Worm (Caenorhabditis elegans) whole organism, young adult: Measurements from ENCODE around the gene C18G1.8.

Experiments used
- B0261.1 ChIP-seq: sonication (generic microtip); optimal IDR thresholded peaks from 2 replicates; lab custom pipeline; 2016; ENCODE audit warnings: mild to moderate bottlenecking, missing genetic modification characterization, moderate library complexity, missing compliant biosample characterization
- D2030.7 ChIP-seq: fragments of 200-800 bp; sonication (Bioruptor generic); IDR thresholded peaks from 2 replicates; pipeline ENCODE4 v1.3.6; 2022; ENCODE audit warnings: missing genetic modification reagents, missing genetic modification characterization, missing compliant biosample characterization
- F10E7.11 ChIP-seq: sonication (generic microtip); optimal IDR thresholded peaks from 2 replicates; lab custom pipeline; 2017; ENCODE audit warnings: mild to moderate bottlenecking, missing genetic modification characterization, moderate library complexity, missing compliant biosample characterization
- F22D6.2 ChIP-seq: sonication (generic microtip); optimal IDR thresholded peaks from 2 replicates; lab custom pipeline; 2016; ENCODE audit warnings: mild to moderate bottlenecking, missing genetic modification characterization, missing compliant biosample characterization
- F23B12.7 ChIP-seq: sonication (generic microtip); optimal IDR thresholded peaks from 2 replicates; lab custom pipeline; 2017; ENCODE audit warnings: missing genetic modification characterization, mild to moderate bottlenecking, missing compliant biosample characterization, antibody characterized with exemption, moderate library complexity; ENCODE audit not compliant: insufficient read depth
- F33H1.4 ChIP-seq: fragments of 200-800 bp; sonication (Bioruptor generic); IDR thresholded peaks from 2 replicates; pipeline ENCODE4 v1.3.6; 2022; ENCODE audit warnings: missing genetic modification reagents, missing genetic modification characterization, missing compliant biosample characterization
- F39B2.1 ChIP-seq: fragments of 200-800 bp; sonication (Bioruptor generic); IDR thresholded peaks from 2 replicates; pipeline ENCODE4 v1.3.6; 2022; ENCODE audit warnings: missing genetic modification reagents, missing genetic modification characterization, missing compliant biosample characterization
- F49E8.2 ChIP-seq: sonication (generic microtip); optimal IDR thresholded peaks from 3 replicates; lab custom pipeline; 2017; ENCODE audit warnings: missing genetic modification characterization, mild to moderate bottlenecking, missing compliant biosample characterization, antibody characterized with exemption, moderate library complexity; ENCODE audit not compliant: insufficient read depth
- K12H6.12 ChIP-seq: fragments of 200-800 bp; sonication (Bioruptor generic); optimal IDR thresholded peaks from 2 replicates; lab custom pipeline; 2018; ENCODE audit warnings: mild to moderate bottlenecking, missing genetic modification characterization, missing compliant biosample characterization
- Y53F4B.3 ChIP-seq: fragments of 200-800 bp; sonication (Bioruptor generic); IDR thresholded peaks from 2 replicates; pipeline ENCODE4 v1.3.6; 2022; ENCODE audit warnings: missing genetic modification reagents, missing genetic modification characterization, missing compliant biosample characterization
- Y56A3A.18 ChIP-seq: fragments of 200-800 bp; sonication (Bioruptor generic); IDR thresholded peaks from 2 replicates; pipeline ENCODE4 v1.3.6; 2022; ENCODE audit warnings: missing genetic modification reagents, missing genetic modification characterization, missing compliant biosample characterization
- Y95B8A.8 ChIP-seq: fragments of 200-800 bp; sonication (Bioruptor generic); IDR thresholded peaks from 2 replicates; pipeline ENCODE4 v1.3.6; 2022; ENCODE audit warnings: missing genetic modification reagents, missing genetic modification characterization, missing compliant biosample characterization
- ZK185.1 ChIP-seq: sonication (generic microtip); optimal IDR thresholded peaks from 2 replicates; lab custom pipeline; 2016; ENCODE audit warnings: mild to moderate bottlenecking, missing genetic modification characterization, missing compliant biosample characterization; ENCODE audit not compliant: poor library complexity, severe bottlenecking
- ama-1 ChIP-seq, 3 experiments: fragments of 150-350 bp in 1 of 3; sonication (generic microtip) in 2 of 3; optimal IDR thresholded peaks; 2 replicates each; lab custom pipeline; 2014 to 2018; ENCODE audit warnings: missing biosample characterization in 2 of 3, missing genetic modification characterization in 2 of 3, missing genetic modification reagents in 2 of 3
- atf-7 ChIP-seq: sonication (generic microtip); optimal IDR thresholded peaks from 2 replicates; lab custom pipeline; 2017; ENCODE audit warnings: mild to moderate bottlenecking, missing genetic modification characterization, missing compliant biosample characterization
- athp-1 ChIP-seq: sonication (generic microtip); optimal IDR thresholded peaks from 2 replicates; lab custom pipeline; 2017; ENCODE audit warnings: mild to moderate bottlenecking, missing genetic modification characterization, missing compliant biosample characterization
- attf-5 ChIP-seq: fragments of 200-800 bp; sonication (Bioruptor generic); optimal IDR thresholded peaks from 2 replicates; lab custom pipeline; 2018; ENCODE audit warnings: mild to moderate bottlenecking, missing genetic modification characterization, missing compliant biosample characterization
- attf-6 ChIP-seq: fragments of 200-800 bp; sonication (Bioruptor generic); IDR thresholded peaks from 2 replicates; pipeline ENCODE4 v1.3.6; 2022; ENCODE audit warnings: missing genetic modification reagents, missing genetic modification characterization, missing compliant biosample characterization
- ceh-40 ChIP-seq: fragments of 200-800 bp; sonication (Bioruptor generic); IDR thresholded peaks from 2 replicates; pipeline ENCODE4 v1.3.6; 2022; ENCODE audit warnings: missing genetic modification characterization, missing compliant biosample characterization
- ceh-79 ChIP-seq: sonication (generic microtip); optimal IDR thresholded peaks from 2 replicates; lab custom pipeline; 2017; ENCODE audit warnings: mild to moderate bottlenecking, missing genetic modification characterization, missing compliant biosample characterization
- ceh-91 ChIP-seq: fragments of 200-800 bp; sonication (Bioruptor generic); IDR thresholded peaks from 2 replicates; pipeline ENCODE4 v1.3.6; 2022; ENCODE audit warnings: missing genetic modification reagents, missing genetic modification characterization, missing compliant biosample characterization
- egrh-3 ChIP-seq: fragments of 200-800 bp; sonication (Bioruptor generic); IDR thresholded peaks from 2 replicates; pipeline ENCODE4 v1.3.6; 2022; ENCODE audit warnings: missing genetic modification reagents, missing genetic modification characterization, missing compliant biosample characterization
- ekl-4 ChIP-seq: fragments of 200-800 bp; sonication (Bioruptor generic); IDR thresholded peaks from 2 replicates; pipeline ENCODE4 v1.3.6; 2022; ENCODE audit warnings: missing genetic modification reagents, missing genetic modification characterization, missing compliant biosample characterization
- fkh-3 ChIP-seq: sonication (generic microtip); optimal IDR thresholded peaks from 2 replicates; lab custom pipeline; 2016; ENCODE audit warnings: mild to moderate bottlenecking, missing genetic modification characterization, missing compliant biosample characterization
- hlh-26 ChIP-seq: fragments of 200-800 bp; sonication (Bioruptor generic); conservative IDR thresholded peaks from 2 replicates; pipeline ENCODE4 v1.3.6; 2022; ENCODE audit warnings: missing genetic modification reagents, missing genetic modification characterization, missing compliant biosample characterization
- hsf-1 ChIP-seq: fragments of 200-800 bp; sonication (Bioruptor generic); IDR thresholded peaks from 2 replicates; pipeline ENCODE4 v1.3.6; 2022; ENCODE audit warnings: missing genetic modification reagents, missing genetic modification characterization, missing compliant biosample characterization
- let-526 ChIP-seq: fragments of 200-800 bp; sonication (Bioruptor generic); IDR thresholded peaks from 2 replicates; pipeline ENCODE4 v1.3.6; 2022; ENCODE audit warnings: missing genetic modification reagents, missing genetic modification characterization, missing compliant biosample characterization
- let-607 ChIP-seq, 2 experiments: fragments of 200-800 bp in 1 of 2; sonication (Bioruptor generic) in 1 of 2; sonication (generic microtip) in 1 of 2; optimal IDR thresholded peaks; 2 replicates each; lab custom pipeline; 2016 to 2018; ENCODE audit warnings: mild to moderate bottlenecking in 2 of 2, missing compliant biosample characterization in 2 of 2, missing genetic modification characterization in 2 of 2, moderate library complexity in 2 of 2, missing genotype in 1 of 2
- lin-35 ChIP-seq, 3 experiments: fragments of 150-350 bp in 2 of 3; sonication (generic microtip) in 1 of 3; optimal IDR thresholded peaks; 2 replicates each; lab custom pipeline; 2014 to 2018; ENCODE audit warnings: missing biosample characterization in 3 of 3, missing genetic modification characterization in 3 of 3, missing genetic modification reagents in 3 of 3
- lir-1 ChIP-seq: fragments of 200-800 bp; sonication (Bioruptor generic); conservative IDR thresholded peaks from 2 replicates; pipeline ENCODE4 v1.3.6; 2022; ENCODE audit warnings: missing genetic modification reagents, missing genetic modification characterization, missing compliant biosample characterization
- madf-10 ChIP-seq: sonication (generic microtip); optimal IDR thresholded peaks from 2 replicates; lab custom pipeline; 2016; ENCODE audit warnings: mild to moderate bottlenecking, missing genetic modification characterization, missing compliant biosample characterization
- mcd-1 ChIP-seq: fragments of 200-800 bp; sonication (Bioruptor generic); IDR thresholded peaks from 2 replicates; pipeline ENCODE4 v1.3.6; 2022; ENCODE audit warnings: missing genetic modification reagents, missing genetic modification characterization, missing compliant biosample characterization
- mel-28 ChIP-seq: sonication (generic microtip); optimal IDR thresholded peaks from 2 replicates; lab custom pipeline; 2016; ENCODE audit warnings: borderline replicate concordance, mild to moderate bottlenecking, missing genetic modification characterization, missing compliant biosample characterization
- mes-4 ChIP-seq: sonication (generic microtip); optimal IDR thresholded peaks from 2 replicates; lab custom pipeline; 2016; ENCODE audit warnings: missing genotype, missing genetic modification characterization, missing compliant biosample characterization
- nfya-2 ChIP-seq: fragments of 200-800 bp; sonication (Bioruptor generic); IDR thresholded peaks from 2 replicates; pipeline ENCODE4 v1.3.6; 2022; ENCODE audit warnings: missing genetic modification reagents, missing genetic modification characterization, missing compliant biosample characterization
- pbrm-1 ChIP-seq: fragments of 200-800 bp; sonication (Bioruptor generic); IDR thresholded peaks from 2 replicates; pipeline ENCODE4 v1.3.6; 2022; ENCODE audit warnings: missing genetic modification reagents, missing genetic modification characterization, missing compliant biosample characterization
- rec-8 ChIP-seq, 2 experiments: sonication (generic microtip); optimal IDR thresholded peaks; 2 replicates each; lab custom pipeline; 2016; ENCODE audit warnings: mild to moderate bottlenecking in 2 of 2, missing genetic modification characterization in 2 of 2, missing genetic modification reagents in 2 of 2, missing genotype in 2 of 2, missing biosample characterization in 1 of 2, missing compliant biosample characterization in 1 of 2, moderate library complexity in 1 of 2
- repo-1 ChIP-seq: sonication (generic microtip); optimal IDR thresholded peaks from 2 replicates; lab custom pipeline; 2017; ENCODE audit warnings: mild to moderate bottlenecking, missing genetic modification characterization, missing compliant biosample characterization
- snpc-1.3 ChIP-seq: sonication (generic microtip); optimal IDR thresholded peaks from 2 replicates; lab custom pipeline; 2017; ENCODE audit warnings: missing genetic modification characterization, mild to moderate bottlenecking, missing compliant biosample characterization, antibody characterized with exemption, moderate library complexity, missing genotype, missing genetic modification reagents; ENCODE audit not compliant: insufficient read depth
- unc-62 ChIP-seq: fragments of 150-350 bp; optimal IDR thresholded peaks from 2 replicates; lab custom pipeline; 2014; ENCODE audit warnings: missing biosample characterization, missing genetic modification reagents, missing genetic modification characterization
- zim-3 ChIP-seq: sonication (generic microtip); optimal IDR thresholded peaks from 2 replicates; lab custom pipeline; 2017; ENCODE audit warnings: mild to moderate bottlenecking, missing genetic modification characterization, moderate library complexity, missing compliant biosample characterization
- ztf-25 ChIP-seq: fragments of 200-800 bp; sonication (Bioruptor generic); IDR thresholded peaks from 2 replicates; pipeline ENCODE4 v1.3.6; 2022; ENCODE audit warnings: missing genetic modification reagents, missing genetic modification characterization, missing compliant biosample characterization
- ztf-28 ChIP-seq: fragments of 200-800 bp; sonication (Bioruptor generic); IDR thresholded peaks from 2 replicates; pipeline ENCODE4 v1.3.6; 2022; ENCODE audit warnings: missing genetic modification reagents, missing genetic modification characterization, missing compliant biosample characterization

C18G1.8 gene

ce11 chrV:4787836-4788235 is 21.4 kb upstream of the C18G1.8 start:
- TF ChIP-seq Y95B8A.8 (GFP tag; lab: Robert Waterston, UW), result no peak
- no peak for TF ChIP-seq F49E8.2 (tag; lab: Kevin White, UChicago)
- TF ChIP-seq atf-7 (tag; lab: Kevin White, UChicago), result no peak
- TF ChIP-seq hsf-1 (GFP tag; lab: Robert Waterston, UW), result no peak
- no peak for TF ChIP-seq fkh-3 (tag; lab: Kevin White, UChicago)
- no peak for TF ChIP-seq athp-1 (tag; lab: Kevin White, UChicago)
- no peak for TF ChIP-seq F22D6.2 (tag; lab: Kevin White, UChicago)
- TF ChIP-seq zim-3 (tag; lab: Kevin White, UChicago), result no peak
- no peak for TF ChIP-seq ekl-4 (GFP tag; lab: Robert Waterston, UW)
- TF ChIP-seq Y53F4B.3 (GFP tag; lab: Robert Waterston, UW), result no peak
- no peak for TF ChIP-seq repo-1
- no peak for TF ChIP-seq D2030.7 (GFP tag; lab: Robert Waterston, UW)
- TF ChIP-seq ztf-25 (GFP tag; lab: Robert Waterston, UW), result no peak
- TF ChIP-seq egrh-3, result no peak
- TF ChIP-seq snpc-1.3, result no peak
- TF ChIP-seq, all 124 proteins: peak for 0

- TF ChIP-seq F23B12.7 (tag; lab: Kevin White, UChicago) (no peak), mes-4 (tag; lab: Kevin White, UChicago) (no peak), ceh-91 (no peak), athp-1 (tag; lab: Kevin White, UChicago) (no peak), snpc-1.3 (no peak), F33H1.4 (no peak), ztf-28 (GFP tag; lab: Robert Waterston, UW) (no peak), nfya-2 (GFP tag; lab: Robert Waterston, UW) (no peak), ceh-79 (tag; lab: Kevin White, UChicago) (no peak), Y95B8A.8 (GFP tag; lab: Robert Waterston, UW) (no peak), B0261.1 (tag; lab: Kevin White, UChicago) (no peak), mcd-1 (GFP tag; lab: Robert Waterston, UW) (no peak), egrh-3 (no peak), F10E7.11 (tag; lab: Kevin White, UChicago) (no peak), attf-5 (GFP tag; lab: Kevin White, UChicago) (no peak), Y56A3A.18 (GFP tag; lab: Robert Waterston, UW) (no peak), madf-10 (no peak), let-526 (no peak), hlh-26 (GFP tag; lab: Robert Waterston, UW) (no peak)
- TF ChIP-seq, all 124 proteins: peak for 0
Measured at ce11 chrV:4787166-4787565, 20.8 kb upstream of the C18G1.8 start, which contains the start of gene R02F11.9. R02F11.9 (plus strand) TSS chrV:4787466.

ce11 chrV:4785333-4785852 is 19.0 kb upstream of the C18G1.8 start, which contains the start of the genes Y60C6A.2 and Y60C6A.3:
Y60C6A.2 (minus strand) TSS chrV:4785433.
Y60C6A.3 (plus strand) TSS chrV:4785802.
- TF ChIP-seq rec-8 (tag; optimal IDR thresholded peaks at IDR 0.05; lab: Kevin White, UChicago) (no peak), ZK185.1 (tag; lab: Kevin White, UChicago) (no peak), zim-3 (tag; lab: Kevin White, UChicago) (no peak), attf-6 (GFP tag; lab: Robert Waterston, UW) (no peak)

ce11 chrV:4783313-4783712 is 16.9 kb upstream of the C18G1.8 start, which contains the start of gene Y60C6A.1:
Y60C6A.1 (plus strand) TSS chrV:4783613.
- TF ChIP-seq ceh-40 (GFP tag; lab: Robert Waterston, UW) (no peak), F39B2.1 (GFP tag; lab: Robert Waterston, UW) (no peak), atf-7 (tag; lab: Kevin White, UChicago) (no peak), K12H6.12 (tag; lab: Kevin White, UChicago) (no peak), unc-62 (GFP tag; lab: Kevin White, UChicago) (no peak), B0261.1 (tag; lab: Kevin White, UChicago) (no peak), mel-28 (no peak), let-607 (tag; optimal IDR thresholded peaks at IDR 0.05; lab: Kevin White, UChicago) (no peak), pbrm-1 (no peak), lir-1 (GFP tag; lab: Robert Waterston, UW) (no peak), ama-1 (optimal IDR thresholded peaks at IDR 0.05; lab: Kevin White, UChicago) (no peak), ama-1 (GFP tag; optimal IDR thresholded peaks at IDR 0.05; lab: Kevin White, UChicago) (no peak), lin-35 (GFP tag; optimal IDR thresholded peaks at IDR 0.05; lab: Kevin White, UChicago) (no peak)
